Fruit fly (Drosophila melanogaster) whole organism, embryonic: ENCODE measurements around the gene ecd.
A peak's percentile ranks its signal among the peaks of the same experiment; 100 is the strongest.

ENCODE experiments used
- B-H2 ChIP-seq: fragments of 200-800 bp; sonication (Bioruptor generic); optimal IDR thresholded peaks from 2 replicates; lab custom pipeline; 2018; ENCODE audit warnings: missing biosample characterization, mild to moderate bottlenecking, missing genetic modification characterization
- Bgb ChIP-seq: fragments of 200-800 bp; sonication (Bioruptor generic); IDR thresholded peaks from 2 replicates; pipeline ENCODE4 v1.3.6; 2022; ENCODE audit warnings: missing biosample characterization, missing genetic modification characterization; ENCODE audit not compliant: partially characterized antibody
- CG10274 ChIP-seq: fragments of 200-800 bp; sonication (Bioruptor generic); optimal IDR thresholded peaks from 3 replicates; lab custom pipeline; 2017; ENCODE audit warnings: missing biosample characterization, mild to moderate bottlenecking, missing genetic modification characterization
- CG10431 ChIP-seq: fragments of 200-800 bp; sonication (Bioruptor generic); optimal IDR thresholded peaks from 3 replicates; lab custom pipeline; 2018; ENCODE audit warnings: missing biosample characterization, mild to moderate bottlenecking, missing genetic modification characterization
- CG11504 ChIP-seq: fragments of 200-800 bp; sonication (Bioruptor generic); optimal IDR thresholded peaks from 3 replicates; lab custom pipeline; 2019; ENCODE audit warnings: missing biosample characterization, mild to moderate bottlenecking, missing genetic modification characterization, moderate library complexity
- CG17802 ChIP-seq: fragments of 200-800 bp; sonication (Bioruptor generic); optimal IDR thresholded peaks from 2 replicates; lab custom pipeline; 2018; ENCODE audit warnings: missing biosample characterization, mild to moderate bottlenecking, missing genetic modification characterization, moderate library complexity
- CG18476 ChIP-seq: fragments of 200-800 bp; sonication (Bioruptor generic); optimal IDR thresholded peaks from 2 replicates; lab custom pipeline; 2016; ENCODE audit warnings: missing biosample characterization, mild to moderate bottlenecking, missing genetic modification characterization
- CG18599 ChIP-seq: fragments of 200-800 bp; sonication (Bioruptor generic); optimal IDR thresholded peaks from 3 replicates; lab custom pipeline; 2017; ENCODE audit warnings: missing biosample characterization, missing genetic modification characterization, mild to moderate bottlenecking, moderate library complexity, missing genetic modification reagents
- CG18619 ChIP-seq: fragments of 200-800 bp; sonication (Bioruptor generic); optimal IDR thresholded peaks from 3 replicates; lab custom pipeline; 2017; ENCODE audit warnings: missing biosample characterization, mild to moderate bottlenecking, missing genetic modification characterization
- CG2129 ChIP-seq: fragments of 200-800 bp; sonication (Bioruptor generic); IDR thresholded peaks from 2 replicates; pipeline ENCODE4 v1.3.6; 2022; ENCODE audit warnings: missing biosample characterization, missing genetic modification characterization; ENCODE audit not compliant: partially characterized antibody
- CG31365 ChIP-seq: fragments of 200-800 bp; sonication (Bioruptor generic); optimal IDR thresholded peaks from 2 replicates; lab custom pipeline; 2018; ENCODE audit warnings: missing biosample characterization, mild to moderate bottlenecking, missing genetic modification characterization
- CG33213 ChIP-seq: fragments of 200-800 bp; sonication (Bioruptor generic); optimal IDR thresholded peaks from 3 replicates; lab custom pipeline; 2016; ENCODE audit warnings: missing biosample characterization, missing genetic modification characterization
- CG3847 ChIP-seq: fragments of 200-800 bp; sonication (Bioruptor generic); IDR thresholded peaks from 2 replicates; pipeline ENCODE4 v1.3.6; 2022; ENCODE audit warnings: missing biosample characterization, missing genetic modification characterization
- CG3995 ChIP-seq: fragments of 200-800 bp; sonication (Bioruptor generic); optimal IDR thresholded peaks from 3 replicates; lab custom pipeline; 2016; ENCODE audit warnings: missing biosample characterization, missing genetic modification characterization
- CG4328 ChIP-seq: fragments of 200-800 bp; sonication (Bioruptor generic); optimal IDR thresholded peaks from 3 replicates; lab custom pipeline; 2017; ENCODE audit warnings: missing biosample characterization, missing genetic modification reagents, missing genetic modification characterization
- CG4707 ChIP-seq: fragments of 200-800 bp; sonication (Bioruptor generic); optimal IDR thresholded peaks from 2 replicates; lab custom pipeline; 2018; ENCODE audit warnings: missing biosample characterization, mild to moderate bottlenecking, missing genetic modification characterization, moderate library complexity
- CG6765 ChIP-seq: fragments of 200-800 bp; sonication (Bioruptor generic); optimal IDR thresholded peaks from 3 replicates; lab custom pipeline; 2017; ENCODE audit warnings: missing biosample characterization, mild to moderate bottlenecking, missing genetic modification characterization
- CG7839 ChIP-seq: fragments of 200-800 bp; sonication (Bioruptor generic); optimal IDR thresholded peaks from 3 replicates; lab custom pipeline; 2018; ENCODE audit warnings: missing biosample characterization, mild to moderate bottlenecking, missing genetic modification characterization, moderate library complexity
- CG7963 ChIP-seq: fragments of 200-800 bp; sonication (Bioruptor generic); IDR thresholded peaks from 3 replicates; pipeline ENCODE4 v1.3.6; 2022; ENCODE audit warnings: missing biosample characterization, missing genetic modification characterization; ENCODE audit not compliant: partially characterized antibody
- CG8765 ChIP-seq: fragments of 200-800 bp; sonication (Bioruptor generic); IDR thresholded peaks from 2 replicates; pipeline ENCODE4 v1.3.6; 2022; ENCODE audit warnings: missing biosample characterization, missing genetic modification characterization
- CG8944 ChIP-seq: fragments of 200-800 bp; sonication (Bioruptor generic); optimal IDR thresholded peaks from 3 replicates; lab custom pipeline; 2016; ENCODE audit warnings: missing biosample characterization, missing genetic modification characterization
- CG9609 ChIP-seq: fragments of 200-800 bp; sonication (Bioruptor generic); optimal IDR thresholded peaks from 3 replicates; lab custom pipeline; 2016; ENCODE audit warnings: missing biosample characterization, missing genetic modification characterization
- CTCF ChIP-seq: fragments of 200-800 bp; sonication (Bioruptor generic); optimal IDR thresholded peaks from 2 replicates; lab custom pipeline; 2017; ENCODE audit warnings: missing biosample characterization, mild to moderate bottlenecking, missing genetic modification characterization, moderate library complexity
- CkIIα-i1 ChIP-seq: fragments of 200-800 bp; sonication (Bioruptor generic); IDR thresholded peaks from 2 replicates; pipeline ENCODE4 v1.3.6; 2022; ENCODE audit warnings: missing biosample characterization, missing genetic modification characterization
- Dad ChIP-seq: fragments of 200-800 bp; sonication (Bioruptor generic); optimal IDR thresholded peaks from 3 replicates; lab custom pipeline; 2016; ENCODE audit warnings: missing biosample characterization, missing genetic modification characterization
- Dll ChIP-seq: fragments of 200-800 bp; sonication (Bioruptor generic); IDR thresholded peaks from 4 replicates; pipeline ENCODE4 v1.3.6; 2022; ENCODE audit warnings: missing biosample characterization, missing genetic modification characterization; ENCODE audit not compliant: partially characterized antibody
- GATAe ChIP-seq: fragments of 200-800 bp; sonication (Bioruptor generic); conservative IDR thresholded peaks from 2 replicates; pipeline ENCODE4 v1.3.6; 2022; ENCODE audit warnings: missing biosample characterization, missing genetic modification characterization
- Hr39 ChIP-seq: fragments of >200 bp; optimal IDR thresholded peaks from 2 replicates; lab custom pipeline; 2017
- Lim3 ChIP-seq: fragments of 200-800 bp; sonication (Bioruptor generic); IDR thresholded peaks from 2 replicates; pipeline ENCODE4 v1.3.6; 2022; ENCODE audit warnings: missing biosample characterization, missing genetic modification characterization
- Mad ChIP-seq: fragments of 200-800 bp; sonication (Bioruptor generic); optimal IDR thresholded peaks from 2 replicates; lab custom pipeline; 2016; ENCODE audit warnings: missing biosample characterization, missing genetic modification characterization
- Nf-YB ChIP-seq: fragments of 200-800 bp; sonication (Bioruptor generic); optimal IDR thresholded peaks from 3 replicates; lab custom pipeline; 2019; ENCODE audit warnings: missing biosample characterization, mild to moderate bottlenecking, missing genetic modification characterization, moderate library complexity
- Oaz ChIP-seq: fragments of 200-800 bp; sonication (Bioruptor generic); IDR thresholded peaks from 2 replicates; pipeline ENCODE4 v1.3.6; 2022; ENCODE audit warnings: missing biosample characterization, missing genetic modification characterization
- Six4 ChIP-seq: fragments of 200-800 bp; sonication (Bioruptor generic); optimal IDR thresholded peaks from 2 replicates; lab custom pipeline; 2016; ENCODE audit warnings: missing biosample characterization, missing genetic modification characterization
- Sry-β ChIP-seq: fragments of 200-800 bp; sonication (Bioruptor generic); optimal IDR thresholded peaks from 2 replicates; lab custom pipeline; 2018; ENCODE audit warnings: missing biosample characterization, mild to moderate bottlenecking, missing genetic modification characterization, moderate library complexity
- Sry-δ ChIP-seq: fragments of 200-800 bp; sonication (Bioruptor generic); optimal IDR thresholded peaks from 2 replicates; lab custom pipeline; 2016; ENCODE audit warnings: missing biosample characterization, missing genetic modification characterization
- ab ChIP-seq: fragments of 200-800 bp; sonication (Bioruptor generic); optimal IDR thresholded peaks from 2 replicates; lab custom pipeline; 2016; ENCODE audit warnings: missing biosample characterization, missing genetic modification characterization
- aop ChIP-seq: fragments of 200-800 bp; sonication (Bioruptor generic); IDR thresholded peaks from 2 replicates; pipeline ENCODE4 v1.3.6; 2022; ENCODE audit warnings: missing biosample characterization, missing genetic modification characterization
- ash1 ChIP-seq: fragments of 200-800 bp; sonication (Bioruptor generic); optimal IDR thresholded peaks from 2 replicates; lab custom pipeline; 2018; ENCODE audit warnings: missing biosample characterization, mild to moderate bottlenecking, missing genetic modification characterization
- bab2 ChIP-seq: fragments of 200-800 bp; sonication (Bioruptor generic); optimal IDR thresholded peaks from 2 replicates; lab custom pipeline; 2016; ENCODE audit warnings: missing biosample characterization, missing genetic modification characterization
- caup ChIP-seq: fragments of 200-800 bp; sonication (Bioruptor generic); optimal IDR thresholded peaks from 3 replicates; lab custom pipeline; 2017; ENCODE audit warnings: missing biosample characterization, mild to moderate bottlenecking, missing genetic modification characterization, moderate library complexity; ENCODE audit not compliant: severe bottlenecking
- cg ChIP-seq: fragments of 200-800 bp; sonication (Bioruptor generic); optimal IDR thresholded peaks from 3 replicates; lab custom pipeline; 2019; ENCODE audit warnings: missing biosample characterization, mild to moderate bottlenecking, missing genetic modification characterization, moderate library complexity
- chinmo ChIP-seq: fragments of 200-800 bp; sonication (Bioruptor generic); IDR thresholded peaks from 4 replicates; pipeline ENCODE4 v1.3.6; 2022; ENCODE audit warnings: missing biosample characterization, missing genetic modification characterization; ENCODE audit not compliant: partially characterized antibody
- dysf ChIP-seq: fragments of 200-800 bp; sonication (Bioruptor generic); IDR thresholded peaks from 3 replicates; pipeline ENCODE4 v1.3.6; 2022; ENCODE audit warnings: missing biosample characterization, missing genetic modification characterization
- emc ChIP-seq: fragments of 200-800 bp; sonication (Bioruptor generic); optimal IDR thresholded peaks from 2 replicates; lab custom pipeline; 2016; ENCODE audit warnings: missing biosample characterization, missing genetic modification characterization
- gem ChIP-seq: fragments of 200-800 bp; sonication (Bioruptor generic); optimal IDR thresholded peaks from 2 replicates; lab custom pipeline; 2019; ENCODE audit warnings: missing biosample characterization, mild to moderate bottlenecking, missing genetic modification characterization, moderate library complexity
- hth ChIP-seq: fragments of >200 bp; optimal IDR thresholded peaks from 2 replicates; lab custom pipeline; 2017; ENCODE audit warnings: inconsistent platforms
- jing ChIP-seq: fragments of 200-800 bp; sonication (Bioruptor generic); optimal IDR thresholded peaks from 2 replicates; lab custom pipeline; 2018; ENCODE audit warnings: missing biosample characterization, mild to moderate bottlenecking, missing genetic modification characterization
- pum ChIP-seq: fragments of 200-800 bp; sonication (Bioruptor generic); optimal IDR thresholded peaks from 2 replicates; lab custom pipeline; 2016; ENCODE audit warnings: missing biosample characterization, missing genetic modification characterization
- repo ChIP-seq: fragments of 200-800 bp; sonication (Bioruptor generic); optimal IDR thresholded peaks from 2 replicates; lab custom pipeline; 2016; ENCODE audit warnings: missing biosample characterization, missing genetic modification characterization
- shn ChIP-seq: fragments of 200-800 bp; sonication (Bioruptor generic); optimal IDR thresholded peaks from 3 replicates; lab custom pipeline; 2016; ENCODE audit warnings: missing biosample characterization, missing genetic modification characterization
- sug ChIP-seq: fragments of 200-800 bp; optimal IDR thresholded peaks from 2 replicates; lab custom pipeline; 2019; ENCODE audit warnings: missing biosample characterization, mild to moderate bottlenecking, missing genetic modification characterization, moderate library complexity
- yki ChIP-seq: fragments of >200 bp; optimal IDR thresholded peaks from 3 replicates; lab custom pipeline; 2018

Gene ecd

DNA sequence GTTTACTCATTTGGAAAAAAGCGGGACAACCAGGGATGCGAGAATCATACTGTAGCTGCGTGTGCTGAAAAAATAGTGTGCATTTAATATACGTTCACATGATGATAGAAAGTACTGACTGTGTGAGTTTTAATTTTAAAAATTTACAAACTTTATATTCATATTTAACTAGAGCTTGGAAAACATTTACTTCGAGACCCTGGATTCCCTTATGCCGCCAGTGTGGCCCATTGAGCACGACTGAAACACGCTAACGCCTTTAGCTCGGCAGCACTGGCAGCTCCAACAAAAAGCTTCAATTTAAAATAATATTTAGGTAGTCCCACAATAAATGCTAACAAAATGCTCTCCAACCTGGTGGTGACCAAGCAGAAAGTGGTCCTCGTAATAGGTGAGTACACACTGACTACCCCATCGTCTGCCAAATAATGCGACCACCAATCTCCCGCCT is 8.2 kb downstream of the ecd start, which contains the start of the genes CG1275 and Elp5 (continued):
- peak; percentile 76 for TF ChIP-seq CG31365 (tag; lab: Kevin White, UChicago)
- TF ChIP-seq Mad (GFP tag; lab: Kevin White, UChicago) = peak; percentile 97
- peak; percentile 98 for TF ChIP-seq bab2 (GFP tag; lab: Kevin White, UChicago)
- TF ChIP-seq repo (GFP tag; lab: Kevin White, UChicago) = peak; percentile 91
- TF ChIP-seq CG10431 = peak; percentile 95
- TF ChIP-seq dysf = peak; percentile 100
- TF ChIP-seq CG7963 (GFP tag; lab: Robert Waterston, UW) = no peak
- TF ChIP-seq cg = no peak
- peak; percentile 91 for TF ChIP-seq emc
- peak; percentile 96 for TF ChIP-seq CG9609 (GFP tag; lab: Kevin White, UChicago)
- no peak for TF ChIP-seq chinmo (GFP tag; lab: Robert Waterston, UW)
- TF ChIP-seq jing (GFP tag; lab: Kevin White, UChicago) = peak; percentile 96
- peak; percentile 97 for TF ChIP-seq pum
- TF ChIP-seq ab (GFP tag; lab: Kevin White, UChicago) = peak; percentile 89
- peak; percentile 65 for TF ChIP-seq Sry-δ (GFP tag; lab: Kevin White, UChicago)
- TF ChIP-seq CG4707 (GFP tag; lab: Kevin White, UChicago) = peak; percentile 92
- peak; percentile 93 for TF ChIP-seq CG4328 (GFP tag; lab: Kevin White, UChicago)
- peak; percentile 80 for TF ChIP-seq Sry-β (GFP tag; lab: Kevin White, UChicago)
- peak; percentile 99 for TF ChIP-seq gem (tag; lab: Kevin White, UChicago)
- TF ChIP-seq Nf-YB (GFP tag; lab: Kevin White, UChicago) = peak; percentile 87
- TF ChIP-seq CG3847 (GFP tag; lab: Robert Waterston, UW) = peak; percentile 100
- TF ChIP-seq CG8765 (GFP tag; lab: Robert Waterston, UW) = peak; percentile 99
- TF ChIP-seq shn = peak; percentile 91
- peak; percentile 33; the same call in 1 of the 2 replicates for TF ChIP-seq Bgb (GFP tag; lab: Robert Waterston, UW)
- TF ChIP-seq sug (tag; lab: Kevin White, UChicago) = peak; percentile 96
- peak; percentile 94 for TF ChIP-seq CG6765 (GFP tag; lab: Kevin White, UChicago)
- TF ChIP-seq CG7839 (tag; lab: Kevin White, UChicago) = peak; percentile 99
- TF ChIP-seq ash1 = peak; percentile 80
- TF ChIP-seq Lim3 (GFP tag; lab: Robert Waterston, UW) = peak; percentile 98
- no peak for TF ChIP-seq CG2129 (GFP tag; lab: Robert Waterston, UW)
- TF ChIP-seq GATAe = peak; percentile 99
- TF ChIP-seq Dll (GFP tag; lab: Robert Waterston, UW) = 0 out of 4 replicates have a peak, but pooled peaks have one; percentile 29
- peak; percentile 96 for TF ChIP-seq CG11504 (tag; lab: Kevin White, UChicago)
- peak; percentile 79 for TF ChIP-seq CG10274 (GFP tag; lab: Kevin White, UChicago)
- peak; percentile 96 for TF ChIP-seq CG33213 (GFP tag; lab: Kevin White, UChicago)
- peak; percentile 38 for TF ChIP-seq CTCF
- TF ChIP-seq CG18476 (GFP tag; lab: Kevin White, UChicago) = peak; percentile 95
- peak; percentile 96 for TF ChIP-seq CG8944 (GFP tag; lab: Kevin White, UChicago)
- TF ChIP-seq CG18619 = peak; percentile 97
- TF ChIP-seq aop (GFP tag; lab: Robert Waterston, UW) = peak; percentile 98
- peak; percentile 98 for TF ChIP-seq B-H2 (GFP tag; lab: Kevin White, UChicago)
- peak; percentile 97 for TF ChIP-seq CG18599 (GFP tag; lab: Kevin White, UChicago)
- no peak for TF ChIP-seq hth (lab: Kevin White, UChicago)
- peak; percentile 97 for TF ChIP-seq CkIIα-i1
- no peak for TF ChIP-seq Hr39
- peak; percentile 97 for TF ChIP-seq caup (GFP tag; lab: Kevin White, UChicago)
- TF ChIP-seq CG3995 = peak; percentile 83
- no peak for TF ChIP-seq yki (lab: Kevin White, UChicago)
- TF ChIP-seq Six4 (GFP tag; lab: Kevin White, UChicago) = peak; percentile 95
- TF ChIP-seq CG17802 (tag; lab: Kevin White, UChicago) = peak; percentile 91
- peak; percentile 98 for TF ChIP-seq Oaz
- TF ChIP-seq Dad (GFP tag; lab: Kevin White, UChicago) = peak; percentile 94
